Fruit fly (Drosophila melanogaster) whole organism, embryonic: ENCODE data around the gene CG14015.

Source experiments
- Adf1 ChIP-seq: fragments of 200-800 bp; sonication (Bioruptor generic); IDR thresholded peaks from 2 replicates; pipeline ENCODE4 v1.3.6; 2022; ENCODE audit warnings: missing biosample characterization, missing genetic modification characterization
- B-H2 ChIP-seq: fragments of 200-800 bp; sonication (Bioruptor generic); optimal IDR thresholded peaks from 2 replicates; lab custom pipeline; 2018; ENCODE audit warnings: missing biosample characterization, mild to moderate bottlenecking, missing genetic modification characterization
- CG10274 ChIP-seq: fragments of 200-800 bp; sonication (Bioruptor generic); optimal IDR thresholded peaks from 3 replicates; lab custom pipeline; 2017; ENCODE audit warnings: missing biosample characterization, mild to moderate bottlenecking, missing genetic modification characterization
- CG10462 ChIP-seq: fragments of 200-800 bp; sonication (Bioruptor generic); optimal IDR thresholded peaks from 2 replicates; lab custom pipeline; 2016; ENCODE audit warnings: missing biosample characterization, missing genetic modification characterization
- CG11085 ChIP-seq: fragments of 200-800 bp; sonication (Bioruptor generic); IDR thresholded peaks from 2 replicates; pipeline ENCODE4 v1.3.6; 2022; ENCODE audit warnings: missing biosample characterization, missing genetic modification characterization
- CG11398 ChIP-seq: fragments of 200-800 bp; sonication (Bioruptor generic); optimal IDR thresholded peaks from 2 replicates; lab custom pipeline; 2016; ENCODE audit warnings: missing biosample characterization, missing genetic modification characterization
- CG14860 ChIP-seq: fragments of 200-800 bp; sonication (Bioruptor generic); IDR thresholded peaks from 3 replicates; pipeline ENCODE4 v1.3.6; 2022; ENCODE audit warnings: missing biosample characterization, missing genetic modification characterization; ENCODE audit not compliant: partially characterized antibody
- CG1603 ChIP-seq: fragments of 200-800 bp; sonication (Bioruptor generic); optimal IDR thresholded peaks from 2 replicates; lab custom pipeline; 2019; ENCODE audit warnings: missing biosample characterization, mild to moderate bottlenecking, missing genetic modification characterization, moderate library complexity
- CG1647 ChIP-seq: fragments of 200-800 bp; sonication (Bioruptor generic); optimal IDR thresholded peaks from 3 replicates; lab custom pipeline; 2016; ENCODE audit warnings: missing biosample characterization, missing genetic modification characterization
- CG18011 ChIP-seq: fragments of 200-800 bp; sonication (Bioruptor generic); optimal IDR thresholded peaks from 2 replicates; lab custom pipeline; 2017; ENCODE audit warnings: missing biosample characterization, missing genetic modification characterization, mild to moderate bottlenecking, moderate library complexity, missing genotype
- CG1832 ChIP-seq: fragments of 200-800 bp; sonication (Bioruptor generic); optimal IDR thresholded peaks from 2 replicates; lab custom pipeline; 2017; ENCODE audit warnings: missing biosample characterization, mild to moderate bottlenecking, missing genetic modification characterization, inconsistent platforms
- CG2202 ChIP-seq: fragments of 200-800 bp; sonication (Bioruptor generic); optimal IDR thresholded peaks from 2 replicates; lab custom pipeline; 2018; ENCODE audit warnings: missing biosample characterization, mild to moderate bottlenecking, missing genetic modification characterization
- CG32767 ChIP-seq: fragments of 200-800 bp; sonication (Bioruptor generic); IDR thresholded peaks from 2 replicates; pipeline ENCODE4 v1.3.6; 2022; ENCODE audit warnings: missing biosample characterization, missing genetic modification characterization
- CG5953 ChIP-seq: fragments of 200-800 bp; sonication (Bioruptor generic); IDR thresholded peaks from 2 replicates; pipeline ENCODE4 v1.3.6; 2022; ENCODE audit warnings: missing biosample characterization, missing genetic modification characterization
- CG7372 ChIP-seq: fragments of 200-800 bp; sonication (Bioruptor generic); IDR thresholded peaks from 2 replicates; pipeline ENCODE4 v1.3.6; 2022; ENCODE audit warnings: missing biosample characterization, missing genetic modification characterization
- CG7786 ChIP-seq: fragments of 200-800 bp; sonication (Bioruptor generic); optimal IDR thresholded peaks from 2 replicates; lab custom pipeline; 2016; ENCODE audit warnings: missing biosample characterization, missing genetic modification characterization
- CG7928 ChIP-seq: fragments of 200-800 bp; sonication (Bioruptor generic); optimal IDR thresholded peaks from 2 replicates; lab custom pipeline; 2017; ENCODE audit warnings: missing biosample characterization, mild to moderate bottlenecking, missing genetic modification characterization
- E2f2 ChIP-seq: fragments of 200-800 bp; sonication (Bioruptor generic); IDR thresholded peaks from 2 replicates; pipeline ENCODE4 v1.3.6; 2022; ENCODE audit warnings: missing biosample characterization, missing genetic modification characterization
- HLH3B ChIP-seq: fragments of 200-800 bp; sonication (Bioruptor generic); IDR thresholded peaks from 2 replicates; pipeline ENCODE4 v1.3.6; 2022; ENCODE audit warnings: missing biosample characterization, missing genetic modification characterization
- HLH54F ChIP-seq: fragments of 200-800 bp; sonication (Bioruptor generic); optimal IDR thresholded peaks from 3 replicates; lab custom pipeline; 2016; ENCODE audit warnings: missing biosample characterization, missing genetic modification characterization
- Lim3 ChIP-seq: fragments of 200-800 bp; sonication (Bioruptor generic); IDR thresholded peaks from 2 replicates; pipeline ENCODE4 v1.3.6; 2022; ENCODE audit warnings: missing biosample characterization, missing genetic modification characterization
- MTF-1 ChIP-seq: fragments of 200-800 bp; sonication (Bioruptor generic); optimal IDR thresholded peaks from 2 replicates; lab custom pipeline; 2018; ENCODE audit warnings: missing biosample characterization, mild to moderate bottlenecking, missing genetic modification characterization, borderline replicate concordance
- NC2β ChIP-seq: fragments of 200-800 bp; sonication (Bioruptor generic); optimal IDR thresholded peaks from 2 replicates; lab custom pipeline; 2016; ENCODE audit warnings: missing biosample characterization, missing genetic modification characterization
- NK7.1 ChIP-seq: fragments of 200-800 bp; sonication (Bioruptor generic); optimal IDR thresholded peaks from 3 replicates; lab custom pipeline; 2016; ENCODE audit warnings: missing biosample characterization, missing genetic modification characterization
- Oli ChIP-seq: fragments of 200-800 bp; sonication (Bioruptor generic); optimal IDR thresholded peaks from 2 replicates; lab custom pipeline; 2018; ENCODE audit warnings: missing biosample characterization, mild to moderate bottlenecking, missing genetic modification characterization, moderate library complexity
- Rfx ChIP-seq: fragments of 200-800 bp; sonication (Bioruptor generic); IDR thresholded peaks from 2 replicates; pipeline ENCODE4 v1.3.6; 2022; ENCODE audit warnings: missing biosample characterization, missing genetic modification characterization
- al ChIP-seq: fragments of 200-800 bp; sonication (Bioruptor generic); IDR thresholded peaks from 2 replicates; pipeline ENCODE4 v1.3.6; 2022; ENCODE audit warnings: missing biosample characterization, missing genetic modification characterization
- ato ChIP-seq: fragments of 200-800 bp; sonication (Bioruptor generic); IDR thresholded peaks from 2 replicates; pipeline ENCODE4 v1.3.6; 2022; ENCODE audit warnings: missing biosample characterization, missing genetic modification characterization; ENCODE audit not compliant: partially characterized antibody
- bbx ChIP-seq: fragments of 200-800 bp; sonication (Bioruptor generic); IDR thresholded peaks from 2 replicates; pipeline ENCODE4 v1.3.6; 2022; ENCODE audit warnings: missing biosample characterization, missing genetic modification characterization; ENCODE audit not compliant: partially characterized antibody
- bowl ChIP-seq: fragments of 200-800 bp; sonication (Bioruptor generic); IDR thresholded peaks from 2 replicates; pipeline ENCODE4 v1.3.6; 2022; ENCODE audit warnings: missing biosample characterization, missing genetic modification characterization
- cg ChIP-seq: fragments of 200-800 bp; sonication (Bioruptor generic); optimal IDR thresholded peaks from 3 replicates; lab custom pipeline; 2019; ENCODE audit warnings: missing biosample characterization, mild to moderate bottlenecking, missing genetic modification characterization, moderate library complexity
- dati ChIP-seq: fragments of 200-800 bp; sonication (Bioruptor generic); IDR thresholded peaks from 2 replicates; pipeline ENCODE4 v1.3.6; 2022; ENCODE audit warnings: missing biosample characterization, missing genetic modification characterization
- esg ChIP-seq: fragments of 200-800 bp; sonication (Bioruptor generic); conservative IDR thresholded peaks from 2 replicates; pipeline ENCODE4 v1.3.6; 2022; ENCODE audit warnings: missing biosample characterization, missing genetic modification characterization
- fd64A ChIP-seq: fragments of 200-800 bp; sonication (Bioruptor generic); optimal IDR thresholded peaks from 3 replicates; lab custom pipeline; 2018; ENCODE audit warnings: missing biosample characterization, mild to moderate bottlenecking, missing genetic modification characterization
- ham ChIP-seq: fragments of 200-800 bp; sonication (Bioruptor generic); IDR thresholded peaks from 2 replicates; pipeline ENCODE4 v1.3.6; 2022; ENCODE audit warnings: missing biosample characterization, missing genetic modification characterization
- hkb ChIP-seq, 2 experiments: fragments of 200-800 bp in 1 of 2; fragments of >200 bp in 1 of 2; sonication (Bioruptor generic) in 1 of 2; IDR thresholded peaks in 1 of 2; optimal IDR thresholded peaks in 1 of 2; 2 replicates each; pipeline versions ENCODE4 v1.3.6 to Lab custom; 2017 to 2022; ENCODE audit warnings: missing biosample characterization in 1 of 2, missing genetic modification characterization in 1 of 2
- insv ChIP-seq, 2 experiments: fragments of 200-800 bp; sonication (Bioruptor generic); optimal IDR thresholded peaks; 3 replicates each; lab custom pipeline; 2016 to 2018; ENCODE audit warnings: missing biosample characterization in 2 of 2, missing genetic modification characterization in 2 of 2
- inv ChIP-seq: fragments of 200-800 bp; sonication (Bioruptor generic); IDR thresholded peaks from 2 replicates; pipeline ENCODE4 v1.3.6; 2022; ENCODE audit warnings: missing biosample characterization, missing genetic modification characterization; ENCODE audit not compliant: partially characterized antibody
- lmd ChIP-seq: fragments of 200-800 bp; sonication (Bioruptor generic); IDR thresholded peaks from 2 replicates; pipeline ENCODE4 v1.3.6; 2022; ENCODE audit warnings: missing biosample characterization, missing genetic modification characterization
- peb ChIP-seq: fragments of 200-800 bp; sonication (Bioruptor generic); IDR thresholded peaks from 2 replicates; pipeline ENCODE4 v1.3.6; 2022; ENCODE audit warnings: missing biosample characterization, missing genetic modification characterization
- sens-2 ChIP-seq: fragments of 200-800 bp; sonication (Bioruptor generic); IDR thresholded peaks from 2 replicates; pipeline ENCODE4 v1.3.6; 2022; ENCODE audit warnings: missing biosample characterization, missing genetic modification characterization
- so ChIP-seq: fragments of 200-800 bp; sonication (Bioruptor generic); IDR thresholded peaks from 3 replicates; pipeline ENCODE4 v1.3.6; 2022; ENCODE audit warnings: missing biosample characterization, missing genetic modification characterization
- stc ChIP-seq: fragments of 200-800 bp; sonication (Bioruptor generic); IDR thresholded peaks from 2 replicates; pipeline ENCODE4 v1.3.6; 2022; ENCODE audit warnings: missing biosample characterization, missing genetic modification characterization
- tgo ChIP-seq: fragments of 200-800 bp; sonication (Bioruptor generic); IDR thresholded peaks from 3 replicates; pipeline ENCODE4 v1.3.6; 2022; ENCODE audit warnings: missing biosample characterization, missing genetic modification characterization
- trh ChIP-seq: fragments of 200-800 bp; sonication (Bioruptor generic); optimal IDR thresholded peaks from 2 replicates; lab custom pipeline; 2016; ENCODE audit warnings: missing biosample characterization, missing genetic modification characterization
- ttk ChIP-seq: fragments of 200-800 bp; sonication (Bioruptor generic); IDR thresholded peaks from 2 replicates; pipeline ENCODE4 v2.1.2; 2022; ENCODE audit warnings: missing biosample characterization, missing genetic modification characterization
- tx ChIP-seq: fragments of 200-800 bp; sonication (Bioruptor generic); optimal IDR thresholded peaks from 2 replicates; lab custom pipeline; 2016; ENCODE audit warnings: missing biosample characterization, missing genetic modification characterization
- unc-4 ChIP-seq: fragments of 200-800 bp; sonication (Bioruptor generic); IDR thresholded peaks from 2 replicates; pipeline ENCODE4 v1.3.6; 2022; ENCODE audit warnings: missing biosample characterization, missing genetic modification characterization; ENCODE audit not compliant: partially characterized antibody
- vnd ChIP-seq: fragments of 200-800 bp; sonication (Bioruptor generic); IDR thresholded peaks from 3 replicates; pipeline ENCODE4 v1.3.6; 2022; ENCODE audit warnings: missing biosample characterization, missing genetic modification characterization; ENCODE audit not compliant: partially characterized antibody
- zen2 ChIP-seq: fragments of 200-800 bp; sonication (Bioruptor generic); IDR thresholded peaks from 3 replicates; pipeline ENCODE4 v1.3.6; 2022; ENCODE audit warnings: missing biosample characterization, missing genetic modification characterization; ENCODE audit not compliant: partially characterized antibody

CG14015 gene

dm6 chr2L:5541935-5542685 is 3.1 kb upstream of the CG14015 start, which contains the start of the genes Hel25E and Lam (continued):
- TF ChIP-seq CG7928 (no peak), CG10462 (GFP tag; lab: Kevin White, UChicago) (no peak), CG11398 (GFP tag; lab: Kevin White, UChicago) (no peak), CG5953 (GFP tag; lab: Robert Waterston, UW) (no peak), ham (GFP tag; lab: Robert Waterston, UW) (no peak), al (GFP tag; lab: Robert Waterston, UW) (no peak), Adf1 (no peak; the same call in 1 of the 2 replicates), E2f2 (GFP tag; lab: Robert Waterston, UW) (0 out of 2 replicates have a peak, but pooled peaks have one; percentile 40), CG1832 (no peak), CG32767 (GFP tag; lab: Robert Waterston, UW) (no peak), zen2 (peak; percentile 85), lmd (GFP tag; lab: Robert Waterston, UW) (no peak), CG18011 (GFP tag; lab: Kevin White, UChicago) (no peak), CG7372 (GFP tag; lab: Robert Waterston, UW) (no peak), so (GFP tag; lab: Robert Waterston, UW) (no peak), HLH54F (GFP tag; lab: Kevin White, UChicago) (peak; percentile 6), ttk (GFP tag; lab: Robert Waterston, UW) (no peak), Oli (tag; lab: Kevin White, UChicago) (no peak), B-H2 (no peak), dati (GFP tag; lab: Robert Waterston, UW) (no peak), bbx (peak; percentile 69), CG1647 (GFP tag; lab: Kevin White, UChicago) (no peak), cg (GFP tag; lab: Kevin White, UChicago) (no peak), tgo (GFP tag; lab: Robert Waterston, UW) (no peak), CG14860 (peak; percentile 66; the same call in 1 of the 3 replicates), esg (GFP tag; lab: Robert Waterston, UW) (no peak), NK7.1 (GFP tag; lab: Kevin White, UChicago) (no peak), stc (GFP tag; lab: Robert Waterston, UW) (no peak), insv (GFP tag; optimal IDR thresholded peaks at IDR 0.05; lab: Kevin White, UChicago) (no peak), NC2β (GFP tag; lab: Kevin White, UChicago) (peak; percentile 60), CG7786 (no peak), HLH3B (GFP tag; lab: Robert Waterston, UW) (no peak), CG1603 (tag; lab: Kevin White, UChicago) (no peak), fd64A (GFP tag; lab: Kevin White, UChicago) (no peak), hkb (optimal IDR thresholded peaks at IDR 0.05; lab: Kevin White, UChicago) (peak; percentile 69), hkb (GFP tag; IDR thresholded peaks at IDR 0.05; lab: Robert Waterston, UW) (no peak), ato (peak; percentile 83), MTF-1 (no peak), Lim3 (no peak), trh (GFP tag; lab: Kevin White, UChicago) (no peak), peb (GFP tag; lab: Robert Waterston, UW) (no peak), Rfx (GFP tag; lab: Robert Waterston, UW) (no peak), CG10274 (GFP tag; lab: Kevin White, UChicago) (no peak), vnd (GFP tag; lab: Robert Waterston, UW) (peak; percentile 85), inv (peak; percentile 81), sens-2 (GFP tag; lab: Robert Waterston, UW) (no peak), CG2202 (tag; lab: Kevin White, UChicago) (no peak), unc-4 (GFP tag; lab: Robert Waterston, UW) (peak; percentile 93), tx (GFP tag; lab: Kevin White, UChicago) (no peak), CG11085 (GFP tag; lab: Robert Waterston, UW) (no peak), bowl (GFP tag; lab: Robert Waterston, UW) (no peak)
